Worm (Caenorhabditis elegans) whole organism, L4/young adult: ENCODE results near the gene igcm-1.

Experiments used
- W03F9.2 ChIP-seq: fragments of 150-350 bp; optimal IDR thresholded peaks from 2 replicates; lab custom pipeline; 2014; ENCODE audit warnings: missing biosample characterization, missing genetic modification characterization
- dao-5 ChIP-seq: sonication (generic microtip); optimal IDR thresholded peaks from 2 replicates; lab custom pipeline; 2016; ENCODE audit warnings: missing genotype, missing genetic modification characterization, moderate library complexity, missing compliant biosample characterization
- him-1 ChIP-seq: sonication (generic microtip); optimal IDR thresholded peaks from 2 replicates; lab custom pipeline; 2016; ENCODE audit warnings: missing genotype, missing genetic modification reagents, missing genetic modification characterization, missing compliant biosample characterization

- TF ChIP-seq him-1 (tag; lab: Kevin White, UChicago) (no peak), dao-5 (tag; lab: Kevin White, UChicago) (no peak), W03F9.2 (tag; lab: Kevin White, UChicago) (no peak)
Measured at ce11 chrX:825375-825774, 25.9 kb downstream of the igcm-1 start, which contains the start of gene daf-3.
